Fruit fly (Drosophila melanogaster) whole organism, prepupa: Measurements from ENCODE around the gene tal-AA.
A peak's percentile ranks its signal among the peaks of the same experiment; 100 is the strongest.

Source experiments
- CG10631 ChIP-seq: fragments of 200-800 bp; sonication (Bioruptor generic); optimal IDR thresholded peaks from 2 replicates; lab custom pipeline; 2016; ENCODE audit warnings: missing biosample characterization, missing genetic modification characterization
- CG10669 ChIP-seq: fragments of 200-800 bp; sonication (Bioruptor generic); optimal IDR thresholded peaks from 3 replicates; lab custom pipeline; 2018; ENCODE audit warnings: missing biosample characterization, mild to moderate bottlenecking, missing genetic modification characterization, moderate library complexity
- CG11294 ChIP-seq: fragments of 200-800 bp; sonication (Bioruptor generic); IDR thresholded peaks from 2 replicates; pipeline ENCODE4 v1.3.6; 2022; ENCODE audit warnings: missing biosample characterization, missing genetic modification characterization
- CG11762 ChIP-seq: fragments of 200-800 bp; sonication (Bioruptor generic); optimal IDR thresholded peaks from 3 replicates; lab custom pipeline; 2016; ENCODE audit warnings: missing biosample characterization, missing genetic modification characterization; ENCODE audit not compliant: insufficient read depth
- CG11902 ChIP-seq: fragments of 200-800 bp; sonication (Bioruptor generic); optimal IDR thresholded peaks from 3 replicates; lab custom pipeline; 2016; ENCODE audit warnings: missing biosample characterization, missing genetic modification characterization
- CG1621 ChIP-seq: fragments of 200-800 bp; sonication (Bioruptor generic); optimal IDR thresholded peaks from 3 replicates; lab custom pipeline; 2018; ENCODE audit warnings: missing biosample characterization, mild to moderate bottlenecking, missing genetic modification characterization
- CG16779 ChIP-seq: fragments of 200-800 bp; sonication (Bioruptor generic); optimal IDR thresholded peaks from 3 replicates; lab custom pipeline; 2017; ENCODE audit warnings: missing biosample characterization, mild to moderate bottlenecking, missing genetic modification characterization
- CG3032 ChIP-seq: fragments of 200-800 bp; optimal IDR thresholded peaks from 2 replicates; lab custom pipeline; 2019; ENCODE audit warnings: missing biosample characterization, mild to moderate bottlenecking, missing genetic modification characterization, moderate library complexity
- CG31627 ChIP-seq: fragments of 200-800 bp; sonication (Bioruptor generic); optimal IDR thresholded peaks from 3 replicates; lab custom pipeline; 2016; ENCODE audit warnings: missing biosample characterization, missing genetic modification characterization
- CG32006 ChIP-seq: fragments of 200-800 bp; sonication (Bioruptor generic); optimal IDR thresholded peaks from 3 replicates; lab custom pipeline; 2017; ENCODE audit warnings: missing biosample characterization, mild to moderate bottlenecking, missing genetic modification characterization
- CG34406 ChIP-seq: fragments of 200-800 bp; sonication (Bioruptor generic); optimal IDR thresholded peaks from 3 replicates; lab custom pipeline; 2016; ENCODE audit warnings: missing biosample characterization, missing genetic modification characterization
- CG6163 ChIP-seq: fragments of 200-800 bp; sonication (Bioruptor generic); IDR thresholded peaks from 3 replicates; pipeline ENCODE4 v1.3.6; 2022; ENCODE audit warnings: missing biosample characterization, missing genetic modification characterization
- CG6276 ChIP-seq: fragments of 200-800 bp; sonication (Bioruptor generic); optimal IDR thresholded peaks from 2 replicates; lab custom pipeline; 2017; ENCODE audit warnings: missing biosample characterization, mild to moderate bottlenecking, missing genetic modification characterization
- CG6792 ChIP-seq: fragments of 200-800 bp; sonication (Bioruptor generic); optimal IDR thresholded peaks from 3 replicates; lab custom pipeline; 2016; ENCODE audit warnings: missing biosample characterization, missing genetic modification characterization
- CG6808 ChIP-seq: fragments of 200-800 bp; sonication (Bioruptor generic); optimal IDR thresholded peaks from 3 replicates; lab custom pipeline; 2017; ENCODE audit warnings: missing biosample characterization, missing genetic modification characterization, mild to moderate bottlenecking, moderate library complexity, missing genetic modification reagents
- CG6854 ChIP-seq: fragments of 200-800 bp; sonication (Bioruptor generic); optimal IDR thresholded peaks from 2 replicates; lab custom pipeline; 2017; ENCODE audit warnings: missing biosample characterization, mild to moderate bottlenecking, missing genetic modification characterization
- CG8319 ChIP-seq: fragments of 200-800 bp; sonication (Bioruptor generic); optimal IDR thresholded peaks from 3 replicates; lab custom pipeline; 2016; ENCODE audit warnings: missing biosample characterization, missing genetic modification characterization
- CG8632 ChIP-seq: fragments of 200-800 bp; sonication (Bioruptor generic); optimal IDR thresholded peaks from 3 replicates; lab custom pipeline; 2016; ENCODE audit warnings: missing biosample characterization, missing genetic modification characterization
- CG9139 ChIP-seq: fragments of 200-800 bp; sonication (Bioruptor generic); optimal IDR thresholded peaks from 3 replicates; lab custom pipeline; 2017; ENCODE audit warnings: missing biosample characterization, mild to moderate bottlenecking, missing genetic modification characterization
- Eip75B ChIP-seq: fragments of 200-800 bp; sonication (Bioruptor generic); optimal IDR thresholded peaks from 3 replicates; lab custom pipeline; 2016; ENCODE audit warnings: missing biosample characterization, missing genetic modification characterization
- Eip78C ChIP-seq: fragments of 200-800 bp; sonication (Bioruptor generic); peaks from one replicate; lab custom pipeline; 2016; ENCODE audit warnings: missing biosample characterization, missing genetic modification characterization
- Ets21C ChIP-seq: fragments of 200-800 bp; sonication (Bioruptor generic); optimal IDR thresholded peaks from 3 replicates; lab custom pipeline; 2016; ENCODE audit warnings: missing biosample characterization, missing genetic modification characterization
- Ets96B ChIP-seq: fragments of 200-800 bp; optimal IDR thresholded peaks from 2 replicates; lab custom pipeline; 2019; ENCODE audit warnings: missing biosample characterization, mild to moderate bottlenecking, missing genetic modification characterization, moderate library complexity
- Hr38 ChIP-seq: sonication (Bioruptor generic); optimal IDR thresholded peaks from 2 replicates; lab custom pipeline; 2016; ENCODE audit warnings: missing biosample characterization, missing genetic modification characterization
- Hr39 ChIP-seq: fragments of 200-800 bp; sonication (Bioruptor generic); optimal IDR thresholded peaks from 2 replicates; lab custom pipeline; 2016; ENCODE audit warnings: missing biosample characterization, missing genetic modification characterization
- Hr4 ChIP-seq: fragments of 200-800 bp; sonication (Bioruptor generic); optimal IDR thresholded peaks from 3 replicates; lab custom pipeline; 2016; ENCODE audit warnings: missing biosample characterization, missing genetic modification characterization
- Lpt ChIP-seq: fragments of 200-800 bp; sonication (Bioruptor generic); optimal IDR thresholded peaks from 3 replicates; lab custom pipeline; 2016; ENCODE audit warnings: missing biosample characterization, missing genetic modification characterization
- Met ChIP-seq: fragments of 200-800 bp; sonication (Bioruptor generic); optimal IDR thresholded peaks from 3 replicates; lab custom pipeline; 2016; ENCODE audit warnings: missing biosample characterization, missing genetic modification characterization
- Smox ChIP-seq: fragments of 200-800 bp; sonication (Bioruptor generic); optimal IDR thresholded peaks from 3 replicates; lab custom pipeline; 2016; ENCODE audit warnings: missing biosample characterization, missing genetic modification characterization
- Sox102F ChIP-seq: fragments of 200-800 bp; sonication (Bioruptor generic); optimal IDR thresholded peaks from 2 replicates; lab custom pipeline; 2016; ENCODE audit warnings: missing biosample characterization, mild to moderate bottlenecking, missing genetic modification characterization
- Sox14 ChIP-seq: fragments of 200-800 bp; sonication (Bioruptor generic); optimal IDR thresholded peaks from 3 replicates; lab custom pipeline; 2016; ENCODE audit warnings: missing biosample characterization, missing genetic modification characterization
- Sox15 ChIP-seq: fragments of 200-800 bp; sonication (Bioruptor generic); optimal IDR thresholded peaks from 3 replicates; lab custom pipeline; 2016; ENCODE audit warnings: missing biosample characterization, missing genetic modification characterization
- acj6 ChIP-seq: fragments of 200-800 bp; sonication (Bioruptor generic); optimal IDR thresholded peaks from 3 replicates; lab custom pipeline; 2016; ENCODE audit warnings: missing biosample characterization, missing genetic modification characterization
- cyc ChIP-seq: fragments of 200-800 bp; sonication (Bioruptor generic); optimal IDR thresholded peaks from 3 replicates; lab custom pipeline; 2016; ENCODE audit warnings: missing biosample characterization, missing genetic modification characterization
- dac ChIP-seq: fragments of 200-800 bp; sonication (Bioruptor generic); optimal IDR thresholded peaks from 2 replicates; lab custom pipeline; 2017; ENCODE audit warnings: missing biosample characterization, mild to moderate bottlenecking, missing genetic modification characterization
- esn ChIP-seq: fragments of 200-800 bp; sonication (Bioruptor generic); optimal IDR thresholded peaks from 2 replicates; lab custom pipeline; 2016; ENCODE audit warnings: missing biosample characterization, mild to moderate bottlenecking, missing genetic modification characterization, moderate library complexity
- fd59A ChIP-seq: fragments of 200-800 bp; sonication (Bioruptor generic); optimal IDR thresholded peaks from 2 replicates; lab custom pipeline; 2017; ENCODE audit warnings: missing biosample characterization, mild to moderate bottlenecking, missing genetic modification characterization, missing genetic modification reagents
- fd85E ChIP-seq: fragments of 200-800 bp; sonication (Bioruptor generic); optimal IDR thresholded peaks from 3 replicates; lab custom pipeline; 2016; ENCODE audit warnings: missing biosample characterization, missing genetic modification characterization
- fkh ChIP-seq: fragments of 200-800 bp; sonication (Bioruptor generic); optimal IDR thresholded peaks from 3 replicates; lab custom pipeline; 2017; ENCODE audit warnings: missing biosample characterization, mild to moderate bottlenecking, missing genetic modification characterization, moderate library complexity
- lz ChIP-seq: fragments of 200-800 bp; sonication (Bioruptor generic); optimal IDR thresholded peaks from 3 replicates; lab custom pipeline; 2016; ENCODE audit warnings: missing biosample characterization, missing genetic modification characterization
- net ChIP-seq: fragments of 200-800 bp; sonication (Bioruptor generic); optimal IDR thresholded peaks from 3 replicates; lab custom pipeline; 2016; ENCODE audit warnings: missing biosample characterization, missing genetic modification characterization
- salr ChIP-seq, 2 experiments: fragments of 200-800 bp; sonication (Bioruptor generic); optimal IDR thresholded peaks; 3 replicates each; lab custom pipeline; 2016 to 2018; ENCODE audit warnings: missing biosample characterization in 2 of 2, missing genetic modification characterization in 2 of 2, mild to moderate bottlenecking in 1 of 2
- spab ChIP-seq: fragments of 200-800 bp; sonication (Bioruptor generic); optimal IDR thresholded peaks from 2 replicates; lab custom pipeline; 2017; ENCODE audit warnings: missing biosample characterization, mild to moderate bottlenecking, missing genetic modification characterization, missing genetic modification reagents
- svp ChIP-seq: fragments of 200-800 bp; sonication (Bioruptor generic); peaks from one replicate; lab custom pipeline; 2016; ENCODE audit warnings: missing biosample characterization, missing genetic modification characterization
- topi ChIP-seq: fragments of 200-800 bp; sonication (Bioruptor generic); optimal IDR thresholded peaks from 3 replicates; lab custom pipeline; 2016; ENCODE audit warnings: missing biosample characterization, missing genetic modification characterization

tal-AA gene

dm6 chr3R:13857339-13857738, 44.4 kb downstream of the tal-AA start (continued):
- TF ChIP-seq fd59A: no peak
- no peak for TF ChIP-seq fd85E
- peak; percentile 49 for TF ChIP-seq CG8632 (GFP tag; lab: Kevin White, UChicago)
- TF ChIP-seq Sox14 (GFP tag; lab: Kevin White, UChicago): no peak
- TF ChIP-seq CG31627 (GFP tag; lab: Kevin White, UChicago): no peak
- TF ChIP-seq salr (GFP tag; optimal IDR thresholded peaks at IDR 0.05; lab: Kevin White, UChicago): peak in 1 of 2 experiments; percentile 62
- TF ChIP-seq CG6854: no peak
- TF ChIP-seq net (GFP tag; lab: Kevin White, UChicago): peak; percentile 63
- peak; percentile 26 for TF ChIP-seq Ets96B (tag; lab: Kevin White, UChicago)
- peak; percentile 41 for TF ChIP-seq CG10669 (GFP tag; lab: Kevin White, UChicago)
- TF ChIP-seq CG3032 (tag; lab: Kevin White, UChicago): peak; percentile 15
- no peak for TF ChIP-seq Hr39
- TF ChIP-seq Hr4 (GFP tag; lab: Kevin White, UChicago): peak; percentile 65
- no peak for TF ChIP-seq Sox15 (GFP tag; lab: Kevin White, UChicago)
- TF ChIP-seq CG10631: peak; percentile 51
- TF ChIP-seq svp (GFP tag; lab: Kevin White, UChicago): peak; percentile 61
- no peak for TF ChIP-seq Met (GFP tag; lab: Kevin White, UChicago)
- no peak for TF ChIP-seq CG8319
- TF ChIP-seq Sox102F (GFP tag; lab: Kevin White, UChicago): peak; percentile 4
- no peak for TF ChIP-seq CG16779 (tag; lab: Kevin White, UChicago)
- no peak for TF ChIP-seq Eip75B (GFP tag; lab: Kevin White, UChicago)
- TF ChIP-seq CG11294 (GFP tag; lab: Robert Waterston, UW): peak; percentile 53; the same call in 1 of the 2 replicates
- peak; percentile 8 for TF ChIP-seq spab
- no peak for TF ChIP-seq Ets21C (GFP tag; lab: Kevin White, UChicago)

- TF ChIP-seq CG9139 (GFP tag; lab: Kevin White, UChicago) (no peak), fd59A (no peak), CG8632 (GFP tag; lab: Kevin White, UChicago) (no peak), net (GFP tag; lab: Kevin White, UChicago) (no peak), dac (GFP tag; lab: Kevin White, UChicago) (no peak), Lpt (GFP tag; lab: Kevin White, UChicago) (no peak), CG6808 (GFP tag; lab: Kevin White, UChicago) (no peak), CG8319 (no peak), Sox102F (GFP tag; lab: Kevin White, UChicago) (no peak), Sox15 (GFP tag; lab: Kevin White, UChicago) (no peak), esn (GFP tag; lab: Kevin White, UChicago) (no peak), CG6854 (no peak), Hr39 (no peak), Hr4 (GFP tag; lab: Kevin White, UChicago) (no peak), Hr38 (GFP tag; lab: Kevin White, UChicago) (no peak), CG1621 (tag; lab: Kevin White, UChicago) (no peak), fkh (GFP tag; lab: Kevin White, UChicago) (no peak)
Observed at dm6 chr3R:13859242-13859641, 46.3 kb downstream of the tal-AA start.

- TF ChIP-seq Lpt (GFP tag; lab: Kevin White, UChicago) (peak; percentile 40), Hr39 (peak; percentile 71), CG16779 (tag; lab: Kevin White, UChicago) (peak; percentile 47), fd85E (no peak), CG11902 (GFP tag; lab: Kevin White, UChicago) (no peak), CG11294 (GFP tag; lab: Robert Waterston, UW) (no peak), lz (GFP tag; lab: Kevin White, UChicago) (peak; percentile 70), CG8319 (peak; percentile 32), CG11762 (GFP tag; lab: Kevin White, UChicago) (peak; percentile 5), Smox (peak; percentile 53), Eip78C (GFP tag; lab: Kevin White, UChicago) (peak; percentile 95), fd59A (peak; percentile 55), CG3032 (tag; lab: Kevin White, UChicago) (peak; percentile 49), CG6792 (peak; percentile 67), acj6 (GFP tag; lab: Kevin White, UChicago) (peak; percentile 70), CG6808 (GFP tag; lab: Kevin White, UChicago) (peak; percentile 62), topi (peak; percentile 59), net (GFP tag; lab: Kevin White, UChicago) (peak; percentile 67), CG32006 (GFP tag; lab: Kevin White, UChicago) (peak; percentile 79), CG8632 (GFP tag; lab: Kevin White, UChicago) (peak; percentile 59), CG6163 (GFP tag; lab: Robert Waterston, UW) (no peak), Met (GFP tag; lab: Kevin White, UChicago) (peak; percentile 70), CG6276 (GFP tag; lab: Kevin White, UChicago) (peak; percentile 57), Ets96B (tag; lab: Kevin White, UChicago) (peak; percentile 72), dac (GFP tag; lab: Kevin White, UChicago) (peak; percentile 12), CG34406 (GFP tag; lab: Kevin White, UChicago) (peak; percentile 50), CG10669 (GFP tag; lab: Kevin White, UChicago) (peak; percentile 49), Hr4 (GFP tag; lab: Kevin White, UChicago) (peak; percentile 77), CG1621 (tag; lab: Kevin White, UChicago) (peak; percentile 58), cyc (GFP tag; lab: Kevin White, UChicago) (peak; percentile 41)
Observed at dm6 chr3R:13861805-13862204, 48.9 kb downstream of the tal-AA start.
